Fruit fly (Drosophila melanogaster) whole organism, embryonic: ENCODE measurements around the gene mat.

Experiments used
- Aef1 ChIP-seq: fragments of 200-800 bp; sonication (Bioruptor generic); IDR thresholded peaks from 3 replicates; pipeline ENCODE4 v1.3.6; 2022; ENCODE audit warnings: missing biosample characterization, missing genetic modification characterization
- B-H2 ChIP-seq: fragments of 200-800 bp; sonication (Bioruptor generic); optimal IDR thresholded peaks from 2 replicates; lab custom pipeline; 2018; ENCODE audit warnings: missing biosample characterization, mild to moderate bottlenecking, missing genetic modification characterization
- CG10209 ChIP-seq: fragments of 200-800 bp; sonication (Bioruptor generic); optimal IDR thresholded peaks from 3 replicates; lab custom pipeline; 2017; ENCODE audit warnings: missing biosample characterization, mild to moderate bottlenecking, missing genetic modification characterization, missing genetic modification reagents
- CG11695 ChIP-seq: fragments of 200-800 bp; sonication (Bioruptor generic); IDR thresholded peaks from 3 replicates; pipeline ENCODE4 v1.3.6; 2022; ENCODE audit warnings: missing biosample characterization, missing genetic modification characterization
- CG11696 ChIP-seq: fragments of 200-800 bp; sonication (Bioruptor generic); IDR thresholded peaks from 2 replicates; pipeline ENCODE4 v1.3.6; 2022; ENCODE audit warnings: missing biosample characterization, missing genetic modification characterization
- CG12659 ChIP-seq: fragments of 200-800 bp; sonication (Bioruptor generic); optimal IDR thresholded peaks from 3 replicates; lab custom pipeline; 2017; ENCODE audit warnings: mild to moderate bottlenecking, missing biosample characterization, missing genetic modification reagents, missing genetic modification characterization
- CG12942 ChIP-seq: fragments of 200-800 bp; sonication (Bioruptor generic); optimal IDR thresholded peaks from 3 replicates; lab custom pipeline; 2016; ENCODE audit warnings: missing biosample characterization, missing genetic modification characterization
- CG1603 ChIP-seq: fragments of 200-800 bp; sonication (Bioruptor generic); optimal IDR thresholded peaks from 2 replicates; lab custom pipeline; 2019; ENCODE audit warnings: missing biosample characterization, mild to moderate bottlenecking, missing genetic modification characterization, moderate library complexity
- CG17361 ChIP-seq: fragments of 200-800 bp; sonication (Bioruptor generic); IDR thresholded peaks from 3 replicates; pipeline ENCODE4 v1.3.6; 2022; ENCODE audit warnings: missing biosample characterization, missing genetic modification characterization
- CG18476 ChIP-seq: fragments of 200-800 bp; sonication (Bioruptor generic); optimal IDR thresholded peaks from 2 replicates; lab custom pipeline; 2016; ENCODE audit warnings: missing biosample characterization, mild to moderate bottlenecking, missing genetic modification characterization
- CG2202 ChIP-seq: fragments of 200-800 bp; sonication (Bioruptor generic); optimal IDR thresholded peaks from 2 replicates; lab custom pipeline; 2018; ENCODE audit warnings: missing biosample characterization, mild to moderate bottlenecking, missing genetic modification characterization
- CG6683 ChIP-seq: fragments of 200-800 bp; sonication (Bioruptor generic); optimal IDR thresholded peaks from 2 replicates; lab custom pipeline; 2017; ENCODE audit warnings: missing biosample characterization, mild to moderate bottlenecking, missing genetic modification characterization, missing genetic modification reagents
- CG6813 ChIP-seq: fragments of 200-800 bp; sonication (Bioruptor generic); optimal IDR thresholded peaks from 2 replicates; lab custom pipeline; 2017; ENCODE audit warnings: missing biosample characterization, missing genetic modification characterization, mild to moderate bottlenecking, moderate library complexity, missing genetic modification reagents
- CG6854 ChIP-seq: fragments of 200-800 bp; sonication (Bioruptor generic); optimal IDR thresholded peaks from 3 replicates; lab custom pipeline; 2017; ENCODE audit warnings: missing biosample characterization, mild to moderate bottlenecking, missing genetic modification characterization
- CG7372 ChIP-seq: fragments of 200-800 bp; sonication (Bioruptor generic); IDR thresholded peaks from 2 replicates; pipeline ENCODE4 v1.3.6; 2022; ENCODE audit warnings: missing biosample characterization, missing genetic modification characterization
- CG7745 ChIP-seq: fragments of 200-800 bp; sonication (Bioruptor generic); optimal IDR thresholded peaks from 2 replicates; lab custom pipeline; 2018; ENCODE audit warnings: missing biosample characterization, mild to moderate bottlenecking, missing genetic modification characterization, moderate library complexity
- CTCF ChIP-seq: fragments of 200-800 bp; sonication (Bioruptor generic); optimal IDR thresholded peaks from 2 replicates; lab custom pipeline; 2017; ENCODE audit warnings: missing biosample characterization, mild to moderate bottlenecking, missing genetic modification characterization, moderate library complexity
- Dbx ChIP-seq: fragments of 200-800 bp; sonication (Bioruptor generic); IDR thresholded peaks from 3 replicates; pipeline ENCODE4 v1.3.6; 2022; ENCODE audit warnings: missing biosample characterization, missing genetic modification characterization
- Kr ChIP-seq: fragments of 200-800 bp; sonication (Bioruptor generic); optimal IDR thresholded peaks from 2 replicates; lab custom pipeline; 2017; ENCODE audit warnings: missing biosample characterization, mild to moderate bottlenecking, missing genetic modification characterization
- Neu2 ChIP-seq: fragments of 200-800 bp; sonication (Bioruptor generic); optimal IDR thresholded peaks from 3 replicates; lab custom pipeline; 2016; ENCODE audit warnings: missing biosample characterization, missing genetic modification characterization, borderline replicate concordance
- Pdp1 ChIP-seq, 2 experiments: fragments of 200-800 bp; sonication (Bioruptor generic); optimal IDR thresholded peaks; 3 replicates each; lab custom pipeline; 2016; ENCODE audit warnings: missing biosample characterization in 2 of 2, missing genetic modification characterization in 2 of 2, mild to moderate bottlenecking in 1 of 2, moderate library complexity in 1 of 2
- Rx ChIP-seq: fragments of 200-800 bp; sonication (Bioruptor generic); IDR thresholded peaks from 2 replicates; pipeline ENCODE4 v1.3.6; 2022; ENCODE audit warnings: missing biosample characterization, missing genetic modification characterization
- Scr ChIP-seq: fragments of 200-800 bp; sonication (Bioruptor generic); IDR thresholded peaks from 2 replicates; pipeline ENCODE4 v1.3.6; 2022; ENCODE audit warnings: missing biosample characterization, missing genetic modification characterization; ENCODE audit not compliant: partially characterized antibody
- Sox100B ChIP-seq: fragments of 200-800 bp; sonication (Bioruptor generic); optimal IDR thresholded peaks from 3 replicates; lab custom pipeline; 2018; ENCODE audit warnings: missing biosample characterization, mild to moderate bottlenecking, missing genetic modification characterization
- Xbp1 ChIP-seq: fragments of 200-800 bp; sonication (Bioruptor generic); optimal IDR thresholded peaks from 3 replicates; lab custom pipeline; 2016; ENCODE audit warnings: missing biosample characterization, mild to moderate bottlenecking, missing genetic modification characterization
- amos ChIP-seq: fragments of 200-800 bp; sonication (Bioruptor generic); IDR thresholded peaks from 2 replicates; pipeline ENCODE4 v1.3.6; 2022; ENCODE audit warnings: missing biosample characterization, missing genetic modification characterization; ENCODE audit not compliant: partially characterized antibody
- bab2 ChIP-seq: fragments of 200-800 bp; sonication (Bioruptor generic); optimal IDR thresholded peaks from 2 replicates; lab custom pipeline; 2016; ENCODE audit warnings: missing biosample characterization, missing genetic modification characterization
- cato ChIP-seq: fragments of 200-800 bp; sonication (Bioruptor generic); optimal IDR thresholded peaks from 2 replicates; lab custom pipeline; 2016; ENCODE audit warnings: missing biosample characterization, missing genetic modification characterization, borderline replicate concordance
- dimm ChIP-seq: fragments of 200-800 bp; sonication (Bioruptor generic); IDR thresholded peaks from 2 replicates; pipeline ENCODE4 v1.3.6; 2022; ENCODE audit warnings: missing biosample characterization, missing genetic modification characterization
- dmrt99B ChIP-seq: fragments of 200-800 bp; sonication (Bioruptor generic); optimal IDR thresholded peaks from 2 replicates; lab custom pipeline; 2018; ENCODE audit warnings: missing biosample characterization, mild to moderate bottlenecking, missing genetic modification characterization, moderate library complexity
- fd3F ChIP-seq: fragments of 200-800 bp; sonication (Bioruptor generic); optimal IDR thresholded peaks from 2 replicates; lab custom pipeline; 2018; ENCODE audit warnings: missing biosample characterization, mild to moderate bottlenecking, missing genetic modification characterization, moderate library complexity
- grau ChIP-seq: fragments of 200-800 bp; optimal IDR thresholded peaks from 3 replicates; lab custom pipeline; 2019; ENCODE audit warnings: missing biosample characterization, mild to moderate bottlenecking, missing genetic modification characterization, moderate library complexity
- grn ChIP-seq: fragments of 200-800 bp; sonication (Bioruptor generic); optimal IDR thresholded peaks from 3 replicates; lab custom pipeline; 2017; ENCODE audit warnings: missing biosample characterization, missing genetic modification characterization
- ind ChIP-seq: fragments of 200-800 bp; sonication (Bioruptor generic); optimal IDR thresholded peaks from 3 replicates; lab custom pipeline; 2016; ENCODE audit warnings: missing biosample characterization, missing genetic modification characterization
- ken ChIP-seq: fragments of 200-800 bp; sonication (Bioruptor generic); IDR thresholded peaks from 3 replicates; pipeline ENCODE4 v1.3.6; 2022; ENCODE audit warnings: missing biosample characterization, missing genetic modification characterization
- kni ChIP-seq: fragments of 200-800 bp; sonication (Bioruptor generic); optimal IDR thresholded peaks from 3 replicates; lab custom pipeline; 2017; ENCODE audit warnings: mild to moderate bottlenecking, missing biosample characterization, missing genetic modification reagents, missing genetic modification characterization
- mld ChIP-seq: fragments of 200-800 bp; sonication (Bioruptor generic); IDR thresholded peaks from 3 replicates; pipeline ENCODE4 v1.3.6; 2022; ENCODE audit warnings: missing biosample characterization, missing genetic modification characterization; ENCODE audit not compliant: partially characterized antibody
- odd ChIP-seq: fragments of 200-800 bp; sonication (Bioruptor generic); optimal IDR thresholded peaks from 2 replicates; lab custom pipeline; 2017; ENCODE audit warnings: missing biosample characterization, mild to moderate bottlenecking, missing genetic modification characterization
- peb ChIP-seq: fragments of 200-800 bp; sonication (Bioruptor generic); IDR thresholded peaks from 2 replicates; pipeline ENCODE4 v1.3.6; 2022; ENCODE audit warnings: missing biosample characterization, missing genetic modification characterization
- prd ChIP-seq, 3 experiments: fragments of >200 bp in 2 of 3; fragments of 200-800 bp in 1 of 3; sonication (Bioruptor generic) in 1 of 3; optimal IDR thresholded peaks in 2 of 3; IDR thresholded peaks in 1 of 3; 2 replicates in 2 of 3; 3 replicates in 1 of 3; pipeline versions ENCODE4 v1.3.6 to Lab custom; 2017 to 2022; ENCODE audit warnings: missing biosample characterization in 1 of 3, missing genetic modification characterization in 1 of 3
- shn ChIP-seq: fragments of 200-800 bp; sonication (Bioruptor generic); optimal IDR thresholded peaks from 3 replicates; lab custom pipeline; 2016; ENCODE audit warnings: missing biosample characterization, missing genetic modification characterization
- sim ChIP-seq: fragments of 200-800 bp; sonication (Bioruptor generic); IDR thresholded peaks from 2 replicates; pipeline ENCODE4 v1.3.6; 2022; ENCODE audit warnings: missing biosample characterization, missing genetic modification characterization
- sqz ChIP-seq: fragments of 200-800 bp; sonication (Bioruptor generic); optimal IDR thresholded peaks from 3 replicates; lab custom pipeline; 2018; ENCODE audit warnings: missing biosample characterization, mild to moderate bottlenecking, missing genetic modification characterization
- tap ChIP-seq: fragments of 200-800 bp; optimal IDR thresholded peaks from 3 replicates; lab custom pipeline; 2019; ENCODE audit warnings: missing biosample characterization, mild to moderate bottlenecking, missing genetic modification characterization, moderate library complexity
- tup ChIP-seq: fragments of 200-800 bp; sonication (Bioruptor generic); optimal IDR thresholded peaks from 2 replicates; lab custom pipeline; 2016; ENCODE audit warnings: missing biosample characterization, mild to moderate bottlenecking, missing genetic modification characterization, moderate library complexity
- wor ChIP-seq: fragments of 200-800 bp; sonication (Bioruptor generic); IDR thresholded peaks from 2 replicates; pipeline ENCODE4 v1.3.6; 2022; ENCODE audit warnings: missing biosample characterization, missing genetic modification characterization

mat gene

DNA sequence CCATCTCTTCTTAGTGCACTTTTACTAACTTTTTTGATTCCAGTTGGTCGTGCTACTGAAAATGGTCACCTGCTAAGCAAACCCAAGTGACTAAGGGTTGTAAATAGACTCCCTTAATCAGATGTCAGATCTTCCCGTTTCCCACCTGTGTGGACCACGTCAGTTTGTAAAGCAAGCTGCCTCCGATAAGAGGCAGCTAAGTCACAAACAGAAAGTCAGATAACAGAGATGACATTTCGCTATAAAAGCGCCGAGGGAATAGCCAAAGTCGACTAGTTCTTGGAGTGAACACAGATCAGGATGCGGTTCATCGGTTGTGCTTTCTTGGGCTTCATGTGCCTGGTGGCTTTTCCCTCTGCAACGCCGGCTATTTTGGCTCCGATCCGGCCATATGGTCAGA, at the start of gene mat:
TSS of gene mat (plus strand) at position 301 of the 400 bp plus-strand sequence.
- TF ChIP-seq Aef1 (GFP tag; lab: Robert Waterston, UW) (no peak), CG2202 (no peak), Rx (GFP tag; lab: Robert Waterston, UW) (no peak), Sox100B (GFP tag; lab: Kevin White, UChicago) (no peak), CG6813 (GFP tag; lab: Kevin White, UChicago) (no peak), Kr (GFP tag; lab: Kevin White, UChicago) (no peak), Scr (no peak)

- TF ChIP-seq grau (peak; percentile 94), CTCF (GFP tag; lab: Kevin White, UChicago) (peak; percentile 90), CG11696 (peak; percentile 74), dimm (GFP tag; lab: Robert Waterston, UW) (peak; percentile 66), mld (GFP tag; lab: Robert Waterston, UW) (no peak), bab2 (GFP tag; lab: Kevin White, UChicago) (peak; percentile 72), sqz (GFP tag; lab: Kevin White, UChicago) (no peak), CG6683 (GFP tag; lab: Kevin White, UChicago) (peak; percentile 49), tap (tag; lab: Kevin White, UChicago) (peak; percentile 24), prd (optimal IDR thresholded peaks at IDR 0.05; lab: Kevin White, UChicago) (no peak), prd (GFP tag; IDR thresholded peaks at IDR 0.05; lab: Robert Waterston, UW) (peak; percentile 90), kni (GFP tag; lab: Kevin White, UChicago) (no peak), Xbp1 (GFP tag; lab: Kevin White, UChicago) (peak; percentile 81), wor (peak; percentile 50), grn (no peak), amos (GFP tag; lab: Robert Waterston, UW) (no peak), tup (GFP tag; lab: Kevin White, UChicago) (peak; percentile 12), B-H2 (GFP tag; lab: Kevin White, UChicago) (peak; percentile 92), Pdp1 (GFP tag; optimal IDR thresholded peaks at IDR 0.05; lab: Kevin White, UChicago) (peak; percentile 68 to 77), CG7745 (tag; lab: Kevin White, UChicago) (no peak), cato (no peak), Neu2 (GFP tag; lab: Kevin White, UChicago) (no peak), CG6854 (peak; percentile 44), CG18476 (GFP tag; lab: Kevin White, UChicago) (peak; percentile 32), CG12942 (GFP tag; lab: Kevin White, UChicago) (peak; percentile 59), CG1603 (tag; lab: Kevin White, UChicago) (peak; percentile 80), ind (GFP tag; lab: Kevin White, UChicago) (peak; percentile 89), fd3F (GFP tag; lab: Kevin White, UChicago) (peak; percentile 73), peb (peak; percentile 80), ken (GFP tag; lab: Robert Waterston, UW) (peak; percentile 88), dmrt99B (tag; lab: Kevin White, UChicago) (peak; percentile 70), Dbx (GFP tag; lab: Robert Waterston, UW) (peak; percentile 92), CG17361 (GFP tag; lab: Robert Waterston, UW) (peak; percentile 55; the same call in 1 of the 3 replicates), CG10209 (GFP tag; lab: Kevin White, UChicago) (peak; percentile 73), CG12659 (peak; percentile 67), CG7372 (peak; percentile 81), CG11695 (GFP tag; lab: Robert Waterston, UW) (peak; percentile 84), sim (GFP tag; lab: Robert Waterston, UW) (peak; percentile 10; the same call in 1 of the 2 replicates), odd (GFP tag; lab: Kevin White, UChicago) (no peak), shn (peak; percentile 68)
Observed at dm6 chr3L:857063-858015, 45.4 kb upstream of the mat start, which contains the start of gene dpr20. dpr20 (minus strand) TSS chr3L:857248.
